Worm (Caenorhabditis elegans) whole organism, L3 larva: ENCODE data around the gene mpz-3.

ENCODE experiments used
- R02D3.7 ChIP-seq: fragments of 150-350 bp; optimal IDR thresholded peaks from 2 replicates; lab custom pipeline; 2014; ENCODE audit warnings: missing biosample characterization, missing genetic modification characterization
- ZK546.5 ChIP-seq: sonication (generic microtip); optimal IDR thresholded peaks from 2 replicates; lab custom pipeline; 2017; ENCODE audit warnings: missing biosample characterization, missing genetic modification characterization
- ama-1 ChIP-seq: fragments of 150-350 bp; optimal IDR thresholded peaks from 2 replicates; lab custom pipeline; 2018
- ceh-16 ChIP-seq: sonication (generic microtip); optimal IDR thresholded peaks from 2 replicates; lab custom pipeline; 2017; ENCODE audit warnings: missing biosample characterization, missing genetic modification characterization
- ceh-28 ChIP-seq: fragments of 150-350 bp; optimal IDR thresholded peaks from 2 replicates; lab custom pipeline; 2014; ENCODE audit warnings: missing biosample characterization, missing genetic modification reagents, missing genetic modification characterization
- ceh-82 ChIP-seq: fragments of 150-350 bp; optimal IDR thresholded peaks from 2 replicates; lab custom pipeline; 2014; ENCODE audit warnings: missing biosample characterization, missing genetic modification characterization
- ceh-9 ChIP-seq: sonication (generic microtip); optimal IDR thresholded peaks from 2 replicates; lab custom pipeline; 2018; ENCODE audit warnings: missing biosample characterization, missing genetic modification characterization
- egl-27 ChIP-seq: sonication (generic microtip); optimal IDR thresholded peaks from 4 replicates; lab custom pipeline; 2017; ENCODE audit warnings: missing biosample characterization, missing genetic modification reagents, missing genetic modification characterization
- elt-2 ChIP-seq: sonication (generic microtip); optimal IDR thresholded peaks from 2 replicates; lab custom pipeline; 2016; ENCODE audit warnings: missing genetic modification reagents, mild to moderate bottlenecking, missing genetic modification characterization, missing compliant biosample characterization
- elt-3 ChIP-seq, 3 experiments: fragments of 150-350 bp in 1 of 3; sonication (generic microtip) in 2 of 3; optimal IDR thresholded peaks; 2 replicates in 2 of 3; 4 replicates in 1 of 3; lab custom pipeline; 2014 to 2017; ENCODE audit warnings: missing biosample characterization in 3 of 3, missing genetic modification characterization in 3 of 3
- fos-1 ChIP-seq: fragments of 150-350 bp; optimal IDR thresholded peaks from 2 replicates; lab custom pipeline; 2014; ENCODE audit warnings: missing biosample characterization, missing genetic modification characterization
- lin-39 ChIP-seq: fragments of 150-350 bp; optimal IDR thresholded peaks from 2 replicates; lab custom pipeline; 2018; ENCODE audit warnings: missing biosample characterization, missing genetic modification reagents, missing genetic modification characterization
- lsy-12 ChIP-seq: sonication (generic microtip); optimal IDR thresholded peaks from 2 replicates; lab custom pipeline; 2016; ENCODE audit warnings: mild to moderate bottlenecking, missing genetic modification characterization, missing compliant biosample characterization
- mml-1 ChIP-seq: fragments of 150-350 bp; sonication (generic microtip); optimal IDR thresholded peaks from 3 replicates; lab custom pipeline; 2014; ENCODE audit warnings: missing biosample characterization, missing genetic modification characterization
- nfya-1 ChIP-seq: sonication (generic microtip); optimal IDR thresholded peaks from 2 replicates; lab custom pipeline; 2017; ENCODE audit warnings: missing genetic modification characterization, mild to moderate bottlenecking, missing compliant biosample characterization, antibody characterized with exemption, moderate library complexity; ENCODE audit not compliant: insufficient read depth
- nhr-11 ChIP-seq: fragments of 150-350 bp; optimal IDR thresholded peaks from 2 replicates; lab custom pipeline; 2014; ENCODE audit warnings: missing biosample characterization, missing genetic modification characterization
- nhr-12 ChIP-seq: fragments of 150-350 bp; optimal IDR thresholded peaks from 2 replicates; lab custom pipeline; 2014; ENCODE audit warnings: missing biosample characterization, missing genetic modification characterization
- nhr-237 ChIP-seq: fragments of 150-350 bp; optimal IDR thresholded peaks from 2 replicates; lab custom pipeline; 2014; ENCODE audit warnings: missing biosample characterization, missing genetic modification characterization
- nhr-25 ChIP-seq: sonication (generic microtip); optimal IDR thresholded peaks from 2 replicates; lab custom pipeline; 2017; ENCODE audit warnings: missing biosample characterization, missing genetic modification characterization
- nhr-67 ChIP-seq: fragments of 150-350 bp; optimal IDR thresholded peaks from 2 replicates; lab custom pipeline; 2014; ENCODE audit warnings: missing biosample characterization, missing genetic modification characterization
- nhr-76 ChIP-seq: fragments of 150-350 bp; sonication (generic microtip); optimal IDR thresholded peaks from 5 replicates; lab custom pipeline; 2014; ENCODE audit warnings: missing biosample characterization, missing genetic modification characterization
- nhr-77 ChIP-seq: fragments of 150-350 bp; optimal IDR thresholded peaks from 2 replicates; lab custom pipeline; 2014; ENCODE audit warnings: missing biosample characterization, missing genetic modification characterization
- pha-4 ChIP-seq: fragments of 150-350 bp; optimal IDR thresholded peaks from 2 replicates; lab custom pipeline; 2014; ENCODE audit warnings: missing biosample characterization, missing genetic modification reagents, missing genetic modification characterization
- pqm-1 ChIP-seq: fragments of 150-350 bp; optimal IDR thresholded peaks from 2 replicates; lab custom pipeline; 2017; ENCODE audit warnings: missing biosample characterization, missing genetic modification characterization, inconsistent platforms
- sea-2 ChIP-seq: fragments of 150-350 bp; sonication (generic microtip); optimal IDR thresholded peaks from 4 replicates; lab custom pipeline; 2014; ENCODE audit warnings: missing biosample characterization, missing genetic modification reagents, missing genetic modification characterization
- skn-1 ChIP-seq: fragments of 150-350 bp; optimal IDR thresholded peaks from 2 replicates; lab custom pipeline; 2014; ENCODE audit warnings: missing biosample characterization, missing genetic modification characterization
- snpc-4 ChIP-seq: fragments of 150-350 bp; optimal IDR thresholded peaks from 2 replicates; lab custom pipeline; 2014; ENCODE audit warnings: missing biosample characterization, missing genetic modification characterization
- tbx-2 ChIP-seq: sonication (generic microtip); optimal IDR thresholded peaks from 2 replicates; lab custom pipeline; 2016; ENCODE audit warnings: mild to moderate bottlenecking, missing genetic modification characterization, missing compliant biosample characterization
- unc-39 ChIP-seq: sonication (generic microtip); optimal IDR thresholded peaks from 4 replicates; lab custom pipeline; 2017; ENCODE audit warnings: missing biosample characterization, missing genetic modification characterization
- unc-62 ChIP-seq: fragments of 150-350 bp; sonication (generic microtip); optimal IDR thresholded peaks from 4 replicates; lab custom pipeline; 2014; ENCODE audit warnings: missing biosample characterization, missing genetic modification reagents, missing genetic modification characterization
- ztf-11 ChIP-seq: fragments of 150-350 bp; optimal IDR thresholded peaks from 2 replicates; lab custom pipeline; 2014; ENCODE audit warnings: missing biosample characterization, missing genetic modification characterization
- ztf-4 ChIP-seq: fragments of 150-350 bp; optimal IDR thresholded peaks from 2 replicates; lab custom pipeline; 2014; ENCODE audit warnings: missing biosample characterization, missing genetic modification characterization

Gene mpz-3

ce11 chrII:6597507-6597906 lies 32.3 kb upstream of the mpz-3 start:
- TF ChIP-seq unc-62 (GFP tag; lab: Kevin White, UChicago) (no peak), ama-1 (lab: Kevin White, UChicago) (no peak), skn-1 (tag; lab: Kevin White, UChicago) (no peak), R02D3.7 (tag; lab: Kevin White, UChicago) (no peak), lsy-12 (no peak), nhr-77 (no peak), tbx-2 (tag; lab: Kevin White, UChicago) (no peak), elt-2 (tag; lab: Kevin White, UChicago) (no peak), nhr-67 (tag; lab: Kevin White, UChicago) (no peak), pqm-1 (tag; lab: Kevin White, UChicago) (no peak), mml-1 (no peak), sea-2 (no peak), ceh-16 (tag; lab: Kevin White, UChicago) (no peak), nhr-12 (tag; lab: Kevin White, UChicago) (no peak), ZK546.5 (no peak), ceh-28 (tag; lab: Kevin White, UChicago) (no peak)

DNA sequence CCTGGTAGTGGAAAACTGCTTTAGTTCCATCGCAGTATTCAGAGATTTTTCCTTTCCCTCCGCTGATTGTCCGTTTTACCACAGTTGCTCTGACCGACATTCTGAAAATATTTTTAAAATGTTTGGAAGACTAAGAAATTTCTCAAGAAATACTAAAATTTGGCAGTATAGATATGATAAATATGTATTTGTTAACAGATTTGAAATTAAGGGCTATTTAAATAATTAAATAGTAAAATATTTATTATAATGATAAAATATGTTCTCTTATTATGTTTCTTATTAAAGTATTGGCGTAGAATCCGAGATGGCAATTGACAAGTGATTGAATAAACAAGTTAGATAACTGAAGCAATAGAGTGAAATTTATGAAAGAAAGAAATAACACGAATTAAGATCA lies 29.0 kb upstream of the mpz-3 start, which contains the start of gene aipr-1:
Gene aipr-1, minus strand, starts transcription at position 101 of the 400 bp plus-strand sequence.
- TF ChIP-seq ztf-4 (tag; lab: Kevin White, UChicago) (no peak), nhr-11 (tag; lab: Kevin White, UChicago) (no peak), nhr-76 (tag; lab: Kevin White, UChicago) (no peak), ceh-16 (tag; lab: Kevin White, UChicago) (no peak), ceh-82 (tag; lab: Kevin White, UChicago) (no peak), ceh-9 (no peak), nfya-1 (tag; lab: Kevin White, UChicago) (no peak), lin-39 (tag; lab: Kevin White, UChicago) (no peak), unc-39 (tag; lab: Kevin White, UChicago) (no peak), ztf-11 (tag; lab: Kevin White, UChicago) (no peak), snpc-4 (tag; lab: Kevin White, UChicago) (no peak), tbx-2 (tag; lab: Kevin White, UChicago) (no peak), unc-62 (GFP tag; lab: Kevin White, UChicago) (no peak), egl-27 (tag; lab: Kevin White, UChicago) (no peak)

DNA sequence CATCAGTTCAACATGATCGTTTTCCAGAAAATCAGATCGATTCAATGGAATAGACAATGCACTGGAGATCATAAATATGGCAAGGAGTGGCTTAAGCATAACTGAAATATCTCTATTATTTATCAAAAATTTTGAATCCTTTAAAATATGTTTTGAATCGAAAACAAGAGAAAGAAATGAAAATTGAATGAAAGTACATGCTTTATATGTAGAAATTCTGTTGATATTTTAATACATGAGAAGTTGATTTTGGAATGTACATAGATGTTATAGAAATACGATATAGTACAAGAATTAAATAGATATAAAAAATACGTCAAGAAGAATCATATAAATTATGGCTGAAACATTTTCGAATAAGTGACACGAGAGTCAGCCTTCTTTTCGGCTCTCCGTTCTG lies 27.1 kb upstream of the mpz-3 start, which contains the start of gene C56C10.9:
Gene C56C10.9, minus strand, starts transcription at position 101 of the 400 bp plus-strand sequence.
- TF ChIP-seq sea-2: no peak
- no peak for TF ChIP-seq skn-1 (tag; lab: Kevin White, UChicago)
- TF ChIP-seq mml-1: no peak
- no peak for TF ChIP-seq snpc-4 (tag; lab: Kevin White, UChicago)
- TF ChIP-seq unc-62 (GFP tag; lab: Kevin White, UChicago): no peak
- no peak for TF ChIP-seq ceh-9
- no peak for TF ChIP-seq elt-2 (tag; lab: Kevin White, UChicago)
- no peak for TF ChIP-seq nhr-25 (tag; lab: Kevin White, UChicago)

DNA sequence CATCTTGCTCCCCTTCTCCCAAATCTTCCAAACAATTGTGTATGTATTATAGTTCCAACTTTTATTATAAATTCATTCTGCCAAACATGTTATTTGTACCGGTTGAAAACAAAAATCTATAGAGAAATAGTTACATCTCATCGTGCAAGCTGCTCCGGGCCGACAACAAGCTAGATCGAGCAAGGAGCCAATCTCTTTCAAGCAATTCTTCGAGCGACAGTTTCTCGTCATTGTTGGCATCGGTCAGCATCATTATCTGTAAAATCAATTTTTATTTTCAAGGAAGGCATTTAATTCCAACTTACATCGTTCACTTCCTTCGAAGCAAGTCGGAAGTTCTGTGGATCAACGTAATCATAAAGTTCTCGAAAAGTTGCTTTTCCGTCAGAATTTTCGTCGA lies 25.8 kb upstream of the mpz-3 start:
- TF ChIP-seq ama-1 (lab: Kevin White, UChicago): peak; percentile 70
- no peak for TF ChIP-seq nhr-237 (tag; lab: Kevin White, UChicago)
- TF ChIP-seq ZK546.5: no peak
- no peak for TF ChIP-seq unc-39 (tag; lab: Kevin White, UChicago)

- TF ChIP-seq ceh-28 (tag; lab: Kevin White, UChicago) (no peak), lin-39 (tag; lab: Kevin White, UChicago) (no peak), mml-1 (no peak), nhr-11 (tag; lab: Kevin White, UChicago) (no peak), pqm-1 (tag; lab: Kevin White, UChicago) (peak; percentile 49), fos-1 (tag; lab: Kevin White, UChicago) (peak; percentile 19), pha-4 (peak; percentile 21), snpc-4 (tag; lab: Kevin White, UChicago) (no peak), R02D3.7 (tag; lab: Kevin White, UChicago) (no peak), tbx-2 (tag; lab: Kevin White, UChicago) (no peak), lsy-12 (no peak), elt-3 (tag; optimal IDR thresholded peaks at IDR 0.05; lab: Kevin White, UChicago) (no peak), nfya-1 (tag; lab: Kevin White, UChicago) (no peak)
- TF ChIP-seq, all 47 proteins: peak for 3
These were observed 24.2 kb upstream of the mpz-3 start, which contains the start of gene vps-32.1 for ce11 chrII:6589408-6589807. vps-32.1 (plus strand) TSS chrII:6589708.
